Worm (Caenorhabditis elegans) whole organism, mixed stage, embryonic: Measurements from ENCODE around the gene nep-21.

Experiments used
- ceh-43 ChIP-seq: fragments of 200-800 bp; sonication (Bioruptor generic); optimal IDR thresholded peaks from 2 replicates; lab custom pipeline; 2018; ENCODE audit warnings: mild to moderate bottlenecking, missing genetic modification characterization, moderate library complexity, missing compliant biosample characterization
- elt-3 ChIP-seq: fragments of 150-350 bp; optimal IDR thresholded peaks from 2 replicates; lab custom pipeline; 2014; ENCODE audit warnings: missing biosample characterization, missing genetic modification characterization
- mep-1 ChIP-seq: fragments of 150-350 bp; optimal IDR thresholded peaks from 2 replicates; lab custom pipeline; 2017; ENCODE audit warnings: missing biosample characterization, missing genetic modification reagents, missing genetic modification characterization, inconsistent platforms
- nhr-76 ChIP-seq: sonication (generic microtip); optimal IDR thresholded peaks from 2 replicates; lab custom pipeline; 2017; ENCODE audit warnings: missing biosample characterization, missing genetic modification characterization
- pha-4 ChIP-seq: fragments of 150-350 bp; optimal IDR thresholded peaks from 2 replicates; lab custom pipeline; 2018; ENCODE audit warnings: missing biosample characterization, missing genetic modification reagents, missing genetic modification characterization
- sem-2 ChIP-seq: fragments of 200-800 bp; sonication (Bioruptor generic); optimal IDR thresholded peaks from 2 replicates; lab custom pipeline; 2018; ENCODE audit warnings: mild to moderate bottlenecking, missing genetic modification characterization, missing compliant biosample characterization
- tbx-8 ChIP-seq: fragments of 200-800 bp; sonication (Bioruptor generic); optimal IDR thresholded peaks from 2 replicates; lab custom pipeline; 2018; ENCODE audit warnings: mild to moderate bottlenecking, missing genetic modification characterization, moderate library complexity, missing compliant biosample characterization
- unc-39 ChIP-seq: fragments of 150-350 bp; optimal IDR thresholded peaks from 2 replicates; lab custom pipeline; 2014; ENCODE audit warnings: missing biosample characterization, missing genetic modification characterization
- unc-62 ChIP-seq: fragments of 150-350 bp; optimal IDR thresholded peaks from 2 replicates; lab custom pipeline; 2014; ENCODE audit warnings: missing biosample characterization, missing genetic modification reagents, missing genetic modification characterization

ce11 chrV:14176572-14176971 is 49.7 kb downstream of the nep-21 start:
- TF ChIP-seq nhr-76 (tag; lab: Kevin White, UChicago) (no peak), unc-39 (tag; lab: Kevin White, UChicago) (no peak), ceh-43 (GFP tag; lab: Kevin White, UChicago) (no peak), unc-62 (no peak), tbx-8 (GFP tag; lab: Kevin White, UChicago) (no peak), sem-2 (GFP tag; lab: Kevin White, UChicago) (no peak), pha-4 (tag; lab: Kevin White, UChicago) (no peak), mep-1 (tag; lab: Kevin White, UChicago) (no peak), elt-3 (tag; lab: Kevin White, UChicago) (no peak)
